Worm (Caenorhabditis elegans) whole organism, late embryonic: ENCODE data around the gene zzz-1.

Experiments
- lin-11 ChIP-seq: fragments of 200-800 bp; sonication (Bioruptor generic); optimal IDR thresholded peaks from 2 replicates; lab custom pipeline; 2018; ENCODE audit warnings: mild to moderate bottlenecking, missing genetic modification characterization, missing compliant biosample characterization
- nhr-11 ChIP-seq: fragments of 150-350 bp; optimal IDR thresholded peaks from 2 replicates; lab custom pipeline; 2014; ENCODE audit warnings: missing biosample characterization, missing genetic modification characterization
- zip-5 ChIP-seq: sonication (generic microtip); optimal IDR thresholded peaks from 2 replicates; lab custom pipeline; 2016; ENCODE audit warnings: missing genetic modification characterization, missing compliant biosample characterization

ce11 chrV:10947930-10948329 lies 39.0 kb upstream of the zzz-1 start, which contains the start of gene F17C11.2:
- no peak for TF ChIP-seq zip-5 (tag; lab: Kevin White, UChicago)
- TF ChIP-seq lin-11 (tag; lab: Kevin White, UChicago) = no peak
- no peak for TF ChIP-seq nhr-11 (tag; lab: Kevin White, UChicago)
